Fruit fly (Drosophila melanogaster) whole organism, prepupa: ENCODE measurements around the gene CG6287.

ENCODE experiments used
- Blimp-1 ChIP-seq: fragments of 200-800 bp; sonication (Bioruptor generic); optimal IDR thresholded peaks from 3 replicates; lab custom pipeline; 2017; ENCODE audit warnings: missing biosample characterization, missing genetic modification characterization, mild to moderate bottlenecking, moderate library complexity, missing genetic modification reagents
- CG10631 ChIP-seq: fragments of 200-800 bp; sonication (Bioruptor generic); optimal IDR thresholded peaks from 2 replicates; lab custom pipeline; 2016; ENCODE audit warnings: missing biosample characterization, missing genetic modification characterization
- CG10669 ChIP-seq: fragments of 200-800 bp; sonication (Bioruptor generic); optimal IDR thresholded peaks from 3 replicates; lab custom pipeline; 2018; ENCODE audit warnings: missing biosample characterization, mild to moderate bottlenecking, missing genetic modification characterization, moderate library complexity
- CG11294 ChIP-seq: fragments of 200-800 bp; sonication (Bioruptor generic); IDR thresholded peaks from 2 replicates; pipeline ENCODE4 v1.3.6; 2022; ENCODE audit warnings: missing biosample characterization, missing genetic modification characterization
- CG11902 ChIP-seq: fragments of 200-800 bp; sonication (Bioruptor generic); optimal IDR thresholded peaks from 3 replicates; lab custom pipeline; 2016; ENCODE audit warnings: missing biosample characterization, missing genetic modification characterization
- CG1621 ChIP-seq: fragments of 200-800 bp; sonication (Bioruptor generic); optimal IDR thresholded peaks from 3 replicates; lab custom pipeline; 2018; ENCODE audit warnings: missing biosample characterization, mild to moderate bottlenecking, missing genetic modification characterization
- CG16779 ChIP-seq: fragments of 200-800 bp; sonication (Bioruptor generic); optimal IDR thresholded peaks from 3 replicates; lab custom pipeline; 2017; ENCODE audit warnings: missing biosample characterization, mild to moderate bottlenecking, missing genetic modification characterization
- CG3032 ChIP-seq: fragments of 200-800 bp; optimal IDR thresholded peaks from 2 replicates; lab custom pipeline; 2019; ENCODE audit warnings: missing biosample characterization, mild to moderate bottlenecking, missing genetic modification characterization, moderate library complexity
- CG31627 ChIP-seq: fragments of 200-800 bp; sonication (Bioruptor generic); optimal IDR thresholded peaks from 3 replicates; lab custom pipeline; 2016; ENCODE audit warnings: missing biosample characterization, missing genetic modification characterization
- CG32006 ChIP-seq: fragments of 200-800 bp; sonication (Bioruptor generic); optimal IDR thresholded peaks from 3 replicates; lab custom pipeline; 2017; ENCODE audit warnings: missing biosample characterization, mild to moderate bottlenecking, missing genetic modification characterization
- CG3919 ChIP-seq: fragments of 200-800 bp; sonication (Bioruptor generic); optimal IDR thresholded peaks from 3 replicates; lab custom pipeline; 2016; ENCODE audit warnings: missing biosample characterization, missing genetic modification characterization
- CG4318 ChIP-seq: fragments of 200-800 bp; sonication (Bioruptor generic); optimal IDR thresholded peaks from 3 replicates; lab custom pipeline; 2017; ENCODE audit warnings: missing biosample characterization, mild to moderate bottlenecking, missing genetic modification characterization
- CG6792 ChIP-seq: fragments of 200-800 bp; sonication (Bioruptor generic); optimal IDR thresholded peaks from 3 replicates; lab custom pipeline; 2016; ENCODE audit warnings: missing biosample characterization, missing genetic modification characterization
- CG6808 ChIP-seq: fragments of 200-800 bp; sonication (Bioruptor generic); optimal IDR thresholded peaks from 3 replicates; lab custom pipeline; 2017; ENCODE audit warnings: missing biosample characterization, missing genetic modification characterization, mild to moderate bottlenecking, moderate library complexity, missing genetic modification reagents
- CG6854 ChIP-seq: fragments of 200-800 bp; sonication (Bioruptor generic); optimal IDR thresholded peaks from 2 replicates; lab custom pipeline; 2017; ENCODE audit warnings: missing biosample characterization, mild to moderate bottlenecking, missing genetic modification characterization
- CG7368 ChIP-seq: fragments of 200-800 bp; sonication (Bioruptor generic); optimal IDR thresholded peaks from 3 replicates; lab custom pipeline; 2016; ENCODE audit warnings: missing biosample characterization, missing genetic modification characterization
- CG9139 ChIP-seq: fragments of 200-800 bp; sonication (Bioruptor generic); optimal IDR thresholded peaks from 3 replicates; lab custom pipeline; 2017; ENCODE audit warnings: missing biosample characterization, mild to moderate bottlenecking, missing genetic modification characterization
- Eip75B ChIP-seq: fragments of 200-800 bp; sonication (Bioruptor generic); optimal IDR thresholded peaks from 3 replicates; lab custom pipeline; 2016; ENCODE audit warnings: missing biosample characterization, missing genetic modification characterization
- Eip78C ChIP-seq: fragments of 200-800 bp; sonication (Bioruptor generic); peaks from one replicate; lab custom pipeline; 2016; ENCODE audit warnings: missing biosample characterization, missing genetic modification characterization
- Eip93F ChIP-seq: fragments of 200-800 bp; sonication (Bioruptor generic); optimal IDR thresholded peaks from 2 replicates; lab custom pipeline; 2016; ENCODE audit warnings: missing biosample characterization, mild to moderate bottlenecking, missing genetic modification characterization
- Ets21C ChIP-seq: fragments of 200-800 bp; sonication (Bioruptor generic); optimal IDR thresholded peaks from 3 replicates; lab custom pipeline; 2016; ENCODE audit warnings: missing biosample characterization, missing genetic modification characterization
- Ets96B ChIP-seq: fragments of 200-800 bp; optimal IDR thresholded peaks from 2 replicates; lab custom pipeline; 2019; ENCODE audit warnings: missing biosample characterization, mild to moderate bottlenecking, missing genetic modification characterization, moderate library complexity
- Gug ChIP-seq: fragments of 200-800 bp; sonication (Bioruptor generic); IDR thresholded peaks from 2 replicates; pipeline ENCODE4 v1.3.6; 2022; ENCODE audit warnings: missing biosample characterization, missing genetic modification characterization
- Hr38 ChIP-seq: sonication (Bioruptor generic); optimal IDR thresholded peaks from 2 replicates; lab custom pipeline; 2016; ENCODE audit warnings: missing biosample characterization, missing genetic modification characterization
- Hr39 ChIP-seq: fragments of 200-800 bp; sonication (Bioruptor generic); optimal IDR thresholded peaks from 2 replicates; lab custom pipeline; 2016; ENCODE audit warnings: missing biosample characterization, missing genetic modification characterization
- Sox102F ChIP-seq: fragments of 200-800 bp; sonication (Bioruptor generic); optimal IDR thresholded peaks from 2 replicates; lab custom pipeline; 2016; ENCODE audit warnings: missing biosample characterization, mild to moderate bottlenecking, missing genetic modification characterization
- Sox14 ChIP-seq: fragments of 200-800 bp; sonication (Bioruptor generic); optimal IDR thresholded peaks from 3 replicates; lab custom pipeline; 2016; ENCODE audit warnings: missing biosample characterization, missing genetic modification characterization
- achi ChIP-seq: fragments of 200-800 bp; sonication (Bioruptor generic); optimal IDR thresholded peaks from 3 replicates; lab custom pipeline; 2016; ENCODE audit warnings: missing biosample characterization, missing genetic modification characterization
- acj6 ChIP-seq: fragments of 200-800 bp; sonication (Bioruptor generic); optimal IDR thresholded peaks from 3 replicates; lab custom pipeline; 2016; ENCODE audit warnings: missing biosample characterization, missing genetic modification characterization
- dac ChIP-seq: fragments of 200-800 bp; sonication (Bioruptor generic); optimal IDR thresholded peaks from 2 replicates; lab custom pipeline; 2017; ENCODE audit warnings: missing biosample characterization, mild to moderate bottlenecking, missing genetic modification characterization
- eg ChIP-seq: fragments of 200-800 bp; sonication (Bioruptor generic); IDR thresholded peaks from 3 replicates; pipeline ENCODE4 v1.3.6; 2022; ENCODE audit warnings: missing biosample characterization, missing genetic modification characterization
- esn ChIP-seq: fragments of 200-800 bp; sonication (Bioruptor generic); optimal IDR thresholded peaks from 2 replicates; lab custom pipeline; 2016; ENCODE audit warnings: missing biosample characterization, mild to moderate bottlenecking, missing genetic modification characterization, moderate library complexity
- fd59A ChIP-seq: fragments of 200-800 bp; sonication (Bioruptor generic); optimal IDR thresholded peaks from 2 replicates; lab custom pipeline; 2017; ENCODE audit warnings: missing biosample characterization, mild to moderate bottlenecking, missing genetic modification characterization, missing genetic modification reagents
- fkh ChIP-seq: fragments of 200-800 bp; sonication (Bioruptor generic); optimal IDR thresholded peaks from 3 replicates; lab custom pipeline; 2017; ENCODE audit warnings: missing biosample characterization, mild to moderate bottlenecking, missing genetic modification characterization, moderate library complexity
- lz ChIP-seq: fragments of 200-800 bp; sonication (Bioruptor generic); optimal IDR thresholded peaks from 3 replicates; lab custom pipeline; 2016; ENCODE audit warnings: missing biosample characterization, missing genetic modification characterization
- net ChIP-seq: fragments of 200-800 bp; sonication (Bioruptor generic); optimal IDR thresholded peaks from 3 replicates; lab custom pipeline; 2016; ENCODE audit warnings: missing biosample characterization, missing genetic modification characterization
- pdm3 ChIP-seq: fragments of 200-800 bp; sonication (Bioruptor generic); optimal IDR thresholded peaks from 3 replicates; lab custom pipeline; 2016; ENCODE audit warnings: missing biosample characterization, missing genetic modification characterization
- salr ChIP-seq, 2 experiments: fragments of 200-800 bp; sonication (Bioruptor generic); optimal IDR thresholded peaks; 3 replicates each; lab custom pipeline; 2016 to 2018; ENCODE audit warnings: missing biosample characterization in 2 of 2, missing genetic modification characterization in 2 of 2, mild to moderate bottlenecking in 1 of 2
- ss ChIP-seq, 2 experiments: fragments of 200-800 bp; sonication (Bioruptor generic); optimal IDR thresholded peaks; 2 replicates in 1 of 2; 3 replicates in 1 of 2; lab custom pipeline; 2017 to 2018; ENCODE audit warnings: mild to moderate bottlenecking in 2 of 2, missing biosample characterization in 2 of 2, missing genetic modification characterization in 2 of 2, moderate library complexity in 1 of 2
- svp ChIP-seq: fragments of 200-800 bp; sonication (Bioruptor generic); peaks from one replicate; lab custom pipeline; 2016; ENCODE audit warnings: missing biosample characterization, missing genetic modification characterization
- topi ChIP-seq: fragments of 200-800 bp; sonication (Bioruptor generic); optimal IDR thresholded peaks from 3 replicates; lab custom pipeline; 2016; ENCODE audit warnings: missing biosample characterization, missing genetic modification characterization
- vri ChIP-seq: fragments of 200-800 bp; sonication (Bioruptor generic); optimal IDR thresholded peaks from 3 replicates; lab custom pipeline; 2016; ENCODE audit warnings: missing biosample characterization, mild to moderate bottlenecking, missing genetic modification characterization

Gene CG6287

dm6 chr2L:11200734-11201133 is 45.2 kb upstream of the CG6287 start (continued):
- TF ChIP-seq Sox14, result no peak
- TF ChIP-seq Hr39 (GFP tag; lab: Kevin White, UChicago), result no peak
- TF ChIP-seq topi (GFP tag; lab: Kevin White, UChicago), result no peak
- TF ChIP-seq Gug, result no peak
- TF ChIP-seq lz (GFP tag; lab: Kevin White, UChicago), result no peak
- TF ChIP-seq CG6808 (GFP tag; lab: Kevin White, UChicago), result no peak
- peak; percentile 66 for TF ChIP-seq Eip78C (GFP tag; lab: Kevin White, UChicago)
- no peak for TF ChIP-seq CG3919 (GFP tag; lab: Kevin White, UChicago)
- no peak for TF ChIP-seq Ets21C
- no peak for TF ChIP-seq CG31627 (GFP tag; lab: Kevin White, UChicago)
- TF ChIP-seq CG3032 (tag; lab: Kevin White, UChicago), result no peak
- TF ChIP-seq esn (GFP tag; lab: Kevin White, UChicago), result no peak
- TF ChIP-seq eg, result no peak
- peak; percentile 65 for TF ChIP-seq CG32006 (GFP tag; lab: Kevin White, UChicago)
- TF ChIP-seq Hr38 (GFP tag; lab: Kevin White, UChicago), result no peak

dm6 chr2L:11199068-11199467 is 43.5 kb upstream of the CG6287 start:
- TF ChIP-seq acj6 (GFP tag; lab: Kevin White, UChicago) (no peak), pdm3 (GFP tag; lab: Kevin White, UChicago) (no peak), CG11902 (GFP tag; lab: Kevin White, UChicago) (no peak), salr (GFP tag; optimal IDR thresholded peaks at IDR 0.05; lab: Kevin White, UChicago) (no peak), Eip78C (GFP tag; lab: Kevin White, UChicago) (peak; percentile 24), CG6808 (GFP tag; lab: Kevin White, UChicago) (no peak), CG9139 (GFP tag; lab: Kevin White, UChicago) (no peak), CG6792 (GFP tag; lab: Kevin White, UChicago) (no peak), eg (0 out of 3 replicates have a peak, but pooled peaks have one; percentile 14), CG3919 (GFP tag; lab: Kevin White, UChicago) (no peak), CG10631 (GFP tag; lab: Kevin White, UChicago) (no peak), CG11294 (GFP tag; lab: Robert Waterston, UW) (no peak)

DNA sequence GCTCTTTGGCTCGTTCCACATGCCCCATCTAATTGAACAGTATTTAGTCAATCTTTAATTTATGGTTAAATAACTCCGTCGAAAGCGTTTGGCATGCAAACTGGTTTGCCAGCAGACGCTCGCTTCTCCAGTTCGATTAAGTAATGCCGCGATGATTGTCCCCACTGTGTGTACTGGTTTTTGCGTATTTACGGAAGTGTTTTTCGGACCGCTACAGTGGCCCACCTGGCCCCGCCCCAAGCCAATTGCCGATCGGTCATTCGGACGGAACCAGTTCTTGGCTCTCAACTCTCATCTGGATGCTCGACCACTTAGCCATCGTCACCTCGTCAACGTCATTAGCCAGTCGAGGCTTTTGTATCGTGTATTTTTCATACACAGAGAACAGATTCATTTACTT is 41.3 kb upstream of the CG6287 start:
- peak; percentile 55 for TF ChIP-seq CG6854 (GFP tag; lab: Kevin White, UChicago)
- TF ChIP-seq Ets21C, result no peak
- no peak for TF ChIP-seq CG16779 (tag; lab: Kevin White, UChicago)
- no peak for TF ChIP-seq CG7368 (GFP tag; lab: Kevin White, UChicago)
- TF ChIP-seq ss (GFP tag; optimal IDR thresholded peaks at IDR 0.05; lab: Kevin White, UChicago), result no peak
- TF ChIP-seq Gug, result no peak
- peak; percentile 69 for TF ChIP-seq vri

dm6 chr2L:11196219-11196618 is 40.7 kb upstream of the CG6287 start:
- no peak for TF ChIP-seq lz (GFP tag; lab: Kevin White, UChicago)
- peak; percentile 10 for TF ChIP-seq CG3032 (tag; lab: Kevin White, UChicago)
- peak; percentile 63 for TF ChIP-seq Eip78C (GFP tag; lab: Kevin White, UChicago)
- TF ChIP-seq svp (GFP tag; lab: Kevin White, UChicago), result peak; percentile 45
- peak; percentile 5 for TF ChIP-seq CG10669 (GFP tag; lab: Kevin White, UChicago)

- no peak for TF ChIP-seq CG4318 (GFP tag; lab: Kevin White, UChicago)
- TF ChIP-seq acj6 (GFP tag; lab: Kevin White, UChicago), result peak; percentile 18
- TF ChIP-seq CG16779 (tag; lab: Kevin White, UChicago), result no peak
- no peak for TF ChIP-seq CG6854 (GFP tag; lab: Kevin White, UChicago)
- no peak for TF ChIP-seq Eip75B (GFP tag; lab: Kevin White, UChicago)
- peak; percentile 42 for TF ChIP-seq esn (GFP tag; lab: Kevin White, UChicago)
- no peak for TF ChIP-seq CG1621
- no peak for TF ChIP-seq Ets96B (tag; lab: Kevin White, UChicago)
- no peak for TF ChIP-seq fkh (GFP tag; lab: Kevin White, UChicago)
- no peak for TF ChIP-seq Blimp-1
- TF ChIP-seq fd59A (GFP tag; lab: Kevin White, UChicago), result no peak
- 0 out of 2 replicates have a peak, but pooled peaks have one; percentile 16 for TF ChIP-seq Gug
- TF ChIP-seq achi (GFP tag; lab: Kevin White, UChicago), result peak; percentile 34
- TF ChIP-seq CG31627 (GFP tag; lab: Kevin White, UChicago), result peak; percentile 50
- no peak for TF ChIP-seq dac (GFP tag; lab: Kevin White, UChicago)
- TF ChIP-seq CG9139 (GFP tag; lab: Kevin White, UChicago), result no peak
- no peak for TF ChIP-seq CG3032 (tag; lab: Kevin White, UChicago)
- TF ChIP-seq CG10631 (GFP tag; lab: Kevin White, UChicago), result peak; percentile 11
- peak; percentile 5 for TF ChIP-seq net (GFP tag; lab: Kevin White, UChicago)
- TF ChIP-seq Eip93F (GFP tag; lab: Kevin White, UChicago), result no peak
- peak; percentile 24 for TF ChIP-seq Sox102F
- TF ChIP-seq eg, result 0 out of 3 replicates have a peak, but pooled peaks have one; percentile 7
Measured at dm6 chr2L:11192691-11193090, 37.2 kb upstream of the CG6287 start.
